Worm (Caenorhabditis elegans): ENCODE results near the gene ilys-4.
A peak's percentile ranks its signal among the peaks of the same experiment; 100 is the strongest.

Gene ilys-4

ce11 chrIV:7926102-7926840 lies 28.9 kb upstream of the ilys-4 start, which contains the start of gene rps-2 (continued):
- TF ChIP-seq unc-62 (GFP tag; optimal IDR thresholded peaks at IDR 0.05) (no peak), lin-26 (GFP tag; IDR thresholded peaks at IDR 0.05) (no peak), attf-3 (GFP tag; conservative IDR thresholded peaks at IDR 0.05) (no peak), snpc-1.3 (tag; optimal IDR thresholded peaks at IDR 0.05; ENCODE audit: insufficient read depth) (peak; percentile 28), ceh-40 (GFP tag; IDR thresholded peaks at IDR 0.05) (no peak), F39B2.1 (GFP tag; IDR thresholded peaks at IDR 0.05) (no peak), dpff-1 (tag; optimal IDR thresholded peaks at IDR 0.05) (no peak), dpl-1 (GFP tag; optimal IDR thresholded peaks at IDR 0.05) (no peak)

ce11 chrIV:7924975-7925828 lies 27.9 kb upstream of the ilys-4 start:
- TF ChIP-seq snpc-1.3 (tag; optimal IDR thresholded peaks at IDR 0.05; ENCODE audit: insufficient read depth) (peak; percentile 79), chd-7 (tag; optimal IDR thresholded peaks at IDR 0.05) (no peak), dox-1 (GFP tag; IDR thresholded peaks at IDR 0.05) (no peak), zfh-2 (GFP tag; conservative IDR thresholded peaks at IDR 0.05) (peak; percentile 52), efl-1 (GFP tag; optimal IDR thresholded peaks at IDR 0.05) (no peak), attf-3 (GFP tag; conservative IDR thresholded peaks at IDR 0.05) (no peak), let-526 (GFP tag; IDR thresholded peaks at IDR 0.05) (no peak), cebp-2 (GFP tag; IDR thresholded peaks at IDR 0.05) (0 out of 2 replicates have a peak, but pooled peaks have one; percentile 81), rcor-1 (GFP tag; IDR thresholded peaks at IDR 0.05) (0 out of 2 replicates have a peak, but pooled peaks have one; percentile 53), ztf-18 (tag; optimal IDR thresholded peaks at IDR 0.05) (no peak), tbp1 (GFP tag; optimal IDR thresholded peaks at IDR 0.05) (peak; percentile 16), ztf-28 (GFP tag; IDR thresholded peaks at IDR 0.05) (no peak), B0261.1 (tag; optimal IDR thresholded peaks at IDR 0.05) (no peak), aptf-3 (GFP tag; IDR thresholded peaks at IDR 0.05) (0 out of 2 replicates have a peak, but pooled peaks have one; percentile 65), nhr-179 (tag; optimal IDR thresholded peaks at IDR 0.05) (no peak), ztf-22 (GFP tag; optimal IDR thresholded peaks at IDR 0.05) (no peak), rpc-1 (optimal IDR thresholded peaks at IDR 0.05) (no peak), rpc-1 (tag; optimal IDR thresholded peaks at IDR 0.05) (no peak), hlh-12 (tag; optimal IDR thresholded peaks at IDR 0.05) (no peak), nfya-1 (tag; optimal IDR thresholded peaks at IDR 0.05; ENCODE audit: borderline replicate concordance, insufficient read depth) (no peak), madf-8 (GFP tag; conservative IDR thresholded peaks at IDR 0.05) (no peak), ceh-79 (tag; optimal IDR thresholded peaks at IDR 0.05) (no peak), Y53F4B.3 (GFP tag; IDR thresholded peaks at IDR 0.05) (no peak), T26A5.8 (tag; optimal IDR thresholded peaks at IDR 0.05) (no peak), Y56A3A.18 (GFP tag; IDR thresholded peaks at IDR 0.05) (peak; percentile 68; the same call in 1 of the 2 replicates), bed-2 (GFP tag; IDR thresholded peaks at IDR 0.05) (no peak), madf-3 (GFP tag; IDR thresholded peaks at IDR 0.05) (peak; percentile 24; the same call in 1 of the 2 replicates), ceh-58 (GFP tag; IDR thresholded peaks at IDR 0.05) (no peak), lin-40 (tag; optimal IDR thresholded peaks at IDR 0.05) (no peak), F10E7.11 (tag; optimal IDR thresholded peaks at IDR 0.05) (no peak), F23B12.7 (tag; optimal IDR thresholded peaks at IDR 0.05; ENCODE audit: insufficient read depth) (no peak), zim-3 (tag; optimal IDR thresholded peaks at IDR 0.05) (no peak), ama-1 (optimal IDR thresholded peaks at IDR 0.05) (no peak), ama-1 (GFP tag; optimal IDR thresholded peaks at IDR 0.05) (no peak), hrde-1 (tag; optimal IDR thresholded peaks at IDR 0.05; ENCODE audit: borderline replicate concordance) (peak; percentile 79), F57C9.4 (tag; optimal IDR thresholded peaks at IDR 0.05) (no peak), egl-44 (GFP tag; IDR thresholded peaks at IDR 0.05) (no peak), akir-1 (GFP tag; optimal IDR thresholded peaks at IDR 0.05) (no peak), F37B4.10 (GFP tag; IDR thresholded peaks at IDR 0.05) (no peak)
